Fruit fly (Drosophila melanogaster) whole organism, pupa: ENCODE data around the gene CG2983.

Experiments
- CG12605 ChIP-seq: fragments of 200-800 bp; sonication (Bioruptor generic); IDR thresholded peaks from 2 replicates; pipeline ENCODE4 v1.3.6; 2022; ENCODE audit warnings: missing biosample characterization, missing genetic modification characterization
- CG13204 ChIP-seq: fragments of 200-800 bp; sonication (Bioruptor generic); optimal IDR thresholded peaks from 2 replicates; lab custom pipeline; 2018; ENCODE audit warnings: missing biosample characterization, mild to moderate bottlenecking, missing genetic modification characterization, moderate library complexity
- CG14655 ChIP-seq: fragments of 200-800 bp; sonication (Bioruptor generic); optimal IDR thresholded peaks from 3 replicates; lab custom pipeline; 2017; ENCODE audit warnings: mild to moderate bottlenecking, missing biosample characterization, missing genetic modification reagents, missing genetic modification characterization
- CG32121 ChIP-seq: fragments of 200-800 bp; sonication (Bioruptor generic); IDR thresholded peaks from 2 replicates; pipeline ENCODE4 v1.3.6; 2022; ENCODE audit warnings: missing biosample characterization, missing genetic modification characterization
- CG34367 ChIP-seq: fragments of 200-800 bp; sonication (Bioruptor generic); optimal IDR thresholded peaks from 2 replicates; lab custom pipeline; 2018; ENCODE audit warnings: missing biosample characterization, mild to moderate bottlenecking, missing genetic modification characterization
- CG4496 ChIP-seq: fragments of 200-800 bp; sonication (Bioruptor generic); IDR thresholded peaks from 3 replicates; pipeline ENCODE4 v1.3.6; 2022; ENCODE audit warnings: missing biosample characterization, missing genetic modification characterization
- CG8159 ChIP-seq: fragments of 200-800 bp; sonication (Bioruptor generic); optimal IDR thresholded peaks from 3 replicates; lab custom pipeline; 2018; ENCODE audit warnings: missing biosample characterization, mild to moderate bottlenecking, missing genetic modification characterization, moderate library complexity
- CG8301 ChIP-seq: fragments of 200-800 bp; sonication (Bioruptor generic); optimal IDR thresholded peaks from 2 replicates; lab custom pipeline; 2018; ENCODE audit warnings: missing biosample characterization, mild to moderate bottlenecking, missing genetic modification characterization
- CG9948 ChIP-seq: fragments of 200-800 bp; sonication (Bioruptor generic); optimal IDR thresholded peaks from 2 replicates; lab custom pipeline; 2018; ENCODE audit warnings: missing biosample characterization, mild to moderate bottlenecking, missing genetic modification characterization, moderate library complexity
- EcR ChIP-seq: fragments of 200-800 bp; sonication (Bioruptor generic); optimal IDR thresholded peaks from 3 replicates; lab custom pipeline; 2019; ENCODE audit warnings: missing biosample characterization, missing genetic modification characterization, mild to moderate bottlenecking, moderate library complexity, missing genetic modification reagents
- Pif1A ChIP-seq: fragments of 200-800 bp; sonication (Bioruptor generic); optimal IDR thresholded peaks from 3 replicates; lab custom pipeline; 2016; ENCODE audit warnings: missing biosample characterization, missing genetic modification characterization
- Pif1B ChIP-seq: fragments of 200-800 bp; sonication (Bioruptor generic); optimal IDR thresholded peaks from 3 replicates; lab custom pipeline; 2016; ENCODE audit warnings: missing biosample characterization, missing genetic modification characterization
- Snoo ChIP-seq: fragments of 200-800 bp; sonication (Bioruptor generic); optimal IDR thresholded peaks from 3 replicates; lab custom pipeline; 2017; ENCODE audit warnings: missing biosample characterization, mild to moderate bottlenecking, missing genetic modification characterization, inconsistent platforms
- rn ChIP-seq: fragments of 200-800 bp; sonication (Bioruptor generic); IDR thresholded peaks from 2 replicates; pipeline ENCODE4 v1.3.6; 2022; ENCODE audit warnings: missing biosample characterization, missing genetic modification characterization

DNA sequence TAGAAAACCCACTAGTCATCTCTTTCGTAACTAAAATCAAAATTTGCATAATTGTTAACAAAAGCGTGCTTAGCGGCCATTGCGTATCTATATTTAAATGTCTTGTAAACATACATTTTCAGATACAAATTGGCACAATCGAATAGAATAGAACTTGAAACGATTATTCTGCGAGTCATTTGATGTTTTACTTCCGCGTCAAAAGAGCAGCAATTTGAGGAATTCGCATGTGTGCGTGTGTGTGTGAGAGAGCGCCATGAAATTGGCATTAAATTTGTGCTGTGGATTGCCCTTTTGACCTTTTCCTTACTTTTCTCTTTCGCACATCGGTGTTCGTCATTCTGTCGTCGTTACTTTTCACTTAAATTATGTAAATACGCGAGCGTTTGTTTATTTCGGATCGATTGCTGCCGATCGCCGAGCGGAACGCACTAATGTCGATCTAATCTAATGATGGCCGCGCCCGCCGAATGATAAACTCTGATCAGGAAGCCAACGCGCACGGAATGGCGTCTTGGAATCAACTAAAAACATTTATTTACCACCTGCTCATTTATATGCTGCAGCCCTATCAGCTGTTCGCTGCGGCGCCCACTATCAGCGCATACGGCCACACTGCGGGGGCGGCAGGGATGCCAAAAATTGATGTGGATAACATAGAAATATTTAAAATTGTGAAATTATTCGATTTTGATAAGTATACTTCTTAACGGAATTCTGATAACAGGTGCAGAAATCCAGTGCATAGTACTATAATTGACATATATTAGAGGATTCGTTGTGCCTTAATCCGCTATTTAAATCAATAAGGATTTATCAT lies 37.5 kb downstream of the CG2983 start:
- TF ChIP-seq CG13204: no peak
- peak; percentile 10 for TF ChIP-seq CG8159 (tag; lab: Kevin White, UChicago)
- TF ChIP-seq CG34367 (tag; lab: Kevin White, UChicago): no peak
- peak; percentile 36 for TF ChIP-seq CG32121 (GFP tag; lab: Robert Waterston, UW)
- TF ChIP-seq EcR (GFP tag; lab: Kevin White, UChicago): no peak
- no peak for TF ChIP-seq Snoo (tag; lab: Kevin White, UChicago)
- TF ChIP-seq rn (GFP tag; lab: Robert Waterston, UW): 0 out of 2 replicates have a peak, but pooled peaks have one; percentile 33
- no peak for TF ChIP-seq CG8301 (tag; lab: Kevin White, UChicago)
- no peak for TF ChIP-seq Pif1A (GFP tag; lab: Kevin White, UChicago)
- TF ChIP-seq Pif1B (GFP tag; lab: Kevin White, UChicago): no peak
- TF ChIP-seq CG4496: peak; percentile 53
- no peak for TF ChIP-seq CG9948
- no peak for TF ChIP-seq CG14655 (GFP tag; lab: Kevin White, UChicago)
- TF ChIP-seq CG12605 (GFP tag; lab: Robert Waterston, UW): peak; percentile 36; the same call in 1 of the 2 replicates
